Fruit fly (Drosophila melanogaster): ENCODE results near the gene CG6230.

The CG6230 gene

dm6 chr2L:11065932-11066823 is 53.9 kb downstream of the CG6230 start (continued):
- TF ChIP-seq cyc (GFP tag; optimal IDR thresholded peaks at IDR 0.05), result peak; percentile 66
- no peak for TF ChIP-seq fd85E (GFP tag; optimal IDR thresholded peaks at IDR 0.05)
- TF ChIP-seq svp (GFP tag), result peak; percentile 75
- TF ChIP-seq Lpt (GFP tag; optimal IDR thresholded peaks at IDR 0.05), result peak; percentile 46
- TF ChIP-seq pdm3 (GFP tag; optimal IDR thresholded peaks at IDR 0.05), result peak; percentile 57
- TF ChIP-seq CG8319 (GFP tag; optimal IDR thresholded peaks at IDR 0.05), result peak; percentile 42
- TF ChIP-seq CG8119 (GFP tag; IDR thresholded peaks at IDR 0.05), result peak; percentile 68
- peak; percentile 65 for TF ChIP-seq esn (GFP tag; optimal IDR thresholded peaks at IDR 0.05)
- peak; percentile 49 for TF ChIP-seq Sox102F (GFP tag; optimal IDR thresholded peaks at IDR 0.05)
- TF ChIP-seq CG11902 (GFP tag; optimal IDR thresholded peaks at IDR 0.05), result peak; percentile 58
- peak; percentile 33 for TF ChIP-seq CG3032 (tag; optimal IDR thresholded peaks at IDR 0.05)
- TF ChIP-seq Met (GFP tag; optimal IDR thresholded peaks at IDR 0.05), result peak; percentile 76
- no peak for TF ChIP-seq Hr38 (GFP tag; optimal IDR thresholded peaks at IDR 0.05)
- peak; percentile 74 for TF ChIP-seq lz (GFP tag; optimal IDR thresholded peaks at IDR 0.05)
- TF ChIP-seq acj6 (GFP tag; optimal IDR thresholded peaks at IDR 0.05), result peak; percentile 69
- TF ChIP-seq CG3919 (GFP tag; optimal IDR thresholded peaks at IDR 0.05), result peak; percentile 56
- no peak for TF ChIP-seq fkh (GFP tag; optimal IDR thresholded peaks at IDR 0.05)

Measured in whole organism, prepupa.